Worm (Caenorhabditis elegans): ENCODE results near the gene K06H6.2.

ce11 chrV:543169-543568 lies 42.4 kb upstream of the K06H6.2 start, which contains the start of gene C14C6.3:
- TF ChIP-seq ceh-90 (tag; optimal IDR thresholded peaks at IDR 0.05), result no peak
- no peak for TF ChIP-seq elt-3 (tag; optimal IDR thresholded peaks at IDR 0.05)
- no peak for TF ChIP-seq dpl-1 (GFP tag; optimal IDR thresholded peaks at IDR 0.05)
- TF ChIP-seq nhr-237 (tag; optimal IDR thresholded peaks at IDR 0.05), result no peak
- TF ChIP-seq pag-3 (tag; optimal IDR thresholded peaks at IDR 0.05; ENCODE audit: borderline replicate concordance, insufficient read depth), result no peak
- no peak for TF ChIP-seq sptf-1 (tag; optimal IDR thresholded peaks at IDR 0.05)
- no peak for TF ChIP-seq aly-2 (tag; optimal IDR thresholded peaks at IDR 0.05)
- TF ChIP-seq mdl-1 (tag; optimal IDR thresholded peaks at IDR 0.05), result no peak
- no peak for TF ChIP-seq C34B4.2 (tag; optimal IDR thresholded peaks at IDR 0.05)
- no peak for TF ChIP-seq skn-1 (tag; optimal IDR thresholded peaks at IDR 0.05)
- no peak for TF ChIP-seq nhr-77 (tag; optimal IDR thresholded peaks at IDR 0.05)
